Fruit fly (Drosophila melanogaster) S2 (cell line): ENCODE results near the gene Tim9b.

Experiments used
- CG8478 ChIP-seq: fragments of >200 bp; optimal IDR thresholded peaks from 2 replicates; lab custom pipeline; 2018
- CTCF ChIP-seq, 2 experiments: fragments of >200 bp; optimal IDR thresholded peaks; 2 replicates each; lab custom pipeline; 2018

Gene Tim9b

DNA sequence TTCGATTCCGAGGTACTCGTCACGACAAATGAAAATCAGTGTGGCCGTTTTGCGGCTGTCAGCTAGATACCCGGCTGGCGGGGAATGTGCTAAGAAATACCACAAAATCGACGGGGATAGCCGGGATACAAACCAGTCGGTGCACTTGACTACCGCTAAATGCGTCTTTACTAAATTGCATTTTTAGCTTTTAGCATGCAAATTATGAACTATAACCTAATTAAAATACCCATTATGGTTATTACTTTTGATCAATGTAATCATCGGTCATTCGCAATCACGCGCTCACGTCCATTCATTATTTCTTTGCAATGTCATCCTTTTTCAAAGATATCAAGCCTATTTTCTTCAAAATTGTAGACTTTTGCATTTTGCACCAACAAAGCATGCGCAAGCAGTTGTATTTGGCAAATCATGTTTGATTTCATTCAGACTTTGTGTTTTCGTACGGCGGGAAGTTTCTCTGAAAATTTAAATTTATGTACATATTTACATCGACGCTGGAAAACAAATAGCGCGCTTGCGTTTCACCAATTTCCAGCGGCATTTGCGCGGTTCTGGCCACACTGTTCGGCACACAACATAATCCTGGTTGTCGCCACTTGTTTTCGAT is 20.1 kb upstream of the Tim9b start, which contains the start of gene Rcd-1:
Rcd-1 (plus strand) TSS at position 440 of the 613 bp plus-strand sequence.
- TF ChIP-seq CG8478 (lab: Kevin White, UChicago) (no peak), CTCF (optimal IDR thresholded peaks at IDR 0.05; lab: Kevin White, UChicago) (peak; percentile 19 to 48)

DNA sequence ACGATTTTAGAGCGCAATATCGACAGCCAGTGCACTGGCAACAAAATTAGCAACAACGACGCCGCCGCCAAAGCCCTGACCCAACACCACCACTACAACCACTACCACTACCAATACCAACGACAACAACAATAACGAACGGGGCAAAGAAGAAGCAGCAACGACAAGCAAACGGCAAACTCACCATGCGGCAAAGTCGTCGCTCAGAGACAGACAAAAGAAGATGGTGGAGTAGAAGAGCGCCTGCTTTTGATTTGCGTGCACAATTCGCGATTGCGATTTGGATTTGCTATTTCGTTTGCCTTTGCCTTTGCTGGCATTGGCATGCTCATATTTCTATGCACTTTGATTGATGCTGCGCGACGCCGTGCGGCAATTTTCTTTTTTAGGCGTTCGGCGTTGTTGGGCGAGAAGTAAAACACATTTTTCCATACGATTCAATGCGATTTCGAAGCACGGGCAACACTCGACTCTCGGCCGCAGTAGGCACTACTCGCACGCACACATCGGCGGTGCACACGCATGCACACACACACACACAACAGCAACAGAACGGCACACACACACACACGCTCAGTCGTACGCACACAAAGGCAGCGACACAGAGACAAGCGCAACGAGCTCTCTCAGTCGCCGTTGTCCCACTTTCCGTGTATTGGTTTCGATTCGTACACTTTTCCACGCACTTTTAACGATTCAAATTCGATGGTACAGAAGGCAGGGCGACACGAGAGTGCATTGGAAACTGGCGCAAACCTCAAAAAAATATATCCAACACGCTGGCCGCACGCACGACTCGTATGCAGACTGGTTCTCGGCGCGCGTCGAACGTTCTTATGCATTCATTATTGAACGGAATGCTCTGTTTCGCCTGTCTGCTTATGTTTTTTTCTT is 19.3 kb upstream of the Tim9b start:
- TF ChIP-seq CG8478 (lab: Kevin White, UChicago) (peak; percentile 53), CTCF (optimal IDR thresholded peaks at IDR 0.05; lab: Kevin White, UChicago) (no peak)

DNA sequence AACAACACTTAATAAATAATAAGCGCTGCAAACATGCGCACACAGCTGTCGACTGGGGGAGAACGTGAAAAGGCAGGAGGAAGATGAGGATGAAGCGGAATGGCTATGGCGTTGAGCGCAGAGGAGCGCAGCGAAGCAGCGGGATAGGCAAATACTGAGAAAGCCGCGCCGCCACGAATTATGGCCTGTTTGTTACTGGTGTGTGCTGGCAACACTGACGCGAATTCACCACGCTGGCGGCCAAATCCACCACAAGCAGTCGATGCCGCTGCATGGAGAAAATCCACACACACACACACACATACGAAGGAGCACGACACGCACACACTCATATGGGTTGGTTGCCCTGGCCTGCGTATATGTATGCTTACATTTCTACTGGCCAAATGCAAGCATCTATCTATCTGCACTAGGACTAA is 18.7 kb upstream of the Tim9b start:
- TF ChIP-seq CTCF (optimal IDR thresholded peaks at IDR 0.05; lab: Kevin White, UChicago), result no peak
- no peak for TF ChIP-seq CG8478 (lab: Kevin White, UChicago)

DNA sequence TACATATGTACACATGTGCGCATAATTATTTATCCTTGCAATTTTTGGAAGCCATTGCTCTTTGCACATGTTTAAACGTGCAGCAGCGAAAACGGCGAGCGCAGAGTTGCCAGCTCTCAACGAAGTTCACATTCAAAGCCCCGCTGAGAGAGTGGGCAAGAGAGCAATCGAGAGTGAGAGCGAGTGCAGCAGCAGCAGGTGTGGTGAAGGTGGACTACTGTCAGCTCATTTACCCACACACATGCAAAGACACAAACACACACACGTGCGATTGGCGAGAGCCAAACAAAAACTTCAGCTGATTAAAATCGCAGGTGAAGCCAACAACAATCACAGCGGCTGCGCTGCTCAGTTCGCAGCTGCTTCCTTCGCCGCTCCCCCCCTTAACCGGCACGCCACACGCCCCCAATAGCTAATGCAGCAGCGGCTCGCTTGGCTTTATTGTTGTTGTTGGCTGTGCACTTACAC is 13.1 kb upstream of the Tim9b start:
- TF ChIP-seq CG8478 (lab: Kevin White, UChicago), result no peak
- TF ChIP-seq CTCF (optimal IDR thresholded peaks at IDR 0.05; lab: Kevin White, UChicago), result no peak

DNA sequence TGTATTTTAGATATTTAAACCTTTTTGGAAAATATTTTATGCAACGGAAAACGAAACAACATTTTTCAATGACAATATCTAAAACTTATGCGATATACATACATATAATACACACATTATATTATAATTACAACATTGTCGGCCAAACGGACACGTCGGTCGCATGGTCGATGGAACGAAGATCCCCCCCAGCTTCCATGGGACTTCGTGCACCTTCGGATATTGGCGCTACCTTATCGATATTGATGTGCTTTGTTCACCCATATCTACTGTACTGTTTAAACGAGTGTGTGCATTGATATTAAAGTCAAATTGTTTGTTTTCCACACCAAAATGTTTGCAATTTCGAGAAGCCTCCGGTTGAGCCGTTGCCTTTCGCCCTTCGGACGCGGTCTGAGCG is 7.1 kb upstream of the Tim9b start, which contains the start of gene CG14212:
CG14212 (plus strand) TSS at position 301 of the 400 bp plus-strand sequence.
- TF ChIP-seq CG8478 (lab: Kevin White, UChicago), result no peak
- TF ChIP-seq CTCF (optimal IDR thresholded peaks at IDR 0.05; lab: Kevin White, UChicago), result no peak

DNA sequence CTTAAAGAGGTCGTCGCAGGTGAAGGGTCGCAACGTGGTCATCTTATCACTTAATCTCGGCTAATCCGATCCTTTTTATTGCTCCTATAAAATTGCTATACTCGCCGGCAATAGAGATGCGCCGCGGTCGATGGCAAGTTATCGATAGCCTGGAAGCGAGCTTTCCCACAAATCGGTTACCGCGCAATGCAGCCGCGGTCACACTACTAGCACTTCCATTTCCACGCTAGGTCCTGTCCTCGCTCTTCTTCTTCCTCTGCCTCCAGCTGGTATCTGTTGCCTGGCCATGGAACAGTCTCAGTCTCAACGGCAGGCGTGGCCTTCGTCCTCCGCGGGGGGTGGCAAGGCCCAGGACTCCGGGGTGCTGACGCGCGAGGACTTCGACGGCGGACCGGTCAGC is 4.6 kb upstream of the Tim9b start, which contains the start of the genes Naa20A and MKP-4:
Naa20A (minus strand) TSS at position 151 of the 400 bp plus-strand sequence.
MKP-4 (plus strand) TSS at position 191 of the 400 bp plus-strand sequence.
- TF ChIP-seq CTCF (optimal IDR thresholded peaks at IDR 0.05; lab: Kevin White, UChicago) (no peak), CG8478 (lab: Kevin White, UChicago) (no peak)

DNA sequence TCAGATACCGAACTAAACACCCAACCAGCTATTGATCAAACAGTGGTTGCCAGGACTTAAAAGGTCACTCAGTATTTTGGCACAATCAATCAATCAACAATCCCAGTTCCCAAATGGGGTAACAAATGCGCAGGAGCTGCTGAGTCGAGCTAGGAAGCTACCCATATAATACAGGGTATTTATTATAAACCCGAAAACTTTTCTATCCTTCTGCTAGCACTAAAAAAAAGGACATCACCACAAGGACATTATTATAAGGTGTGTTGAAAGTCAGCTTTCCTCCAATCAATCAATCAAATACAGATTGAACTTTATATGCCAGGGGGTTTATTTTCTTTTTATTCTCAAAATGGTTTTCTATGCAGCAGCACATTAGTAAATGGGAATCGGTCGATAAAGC is 2.8 kb upstream of the Tim9b start, which contains the start of gene CG14221:
CG14221 (minus strand) TSS at position 101 of the 400 bp plus-strand sequence.
- no peak for TF ChIP-seq CG8478 (lab: Kevin White, UChicago)
- TF ChIP-seq CTCF (optimal IDR thresholded peaks at IDR 0.05; lab: Kevin White, UChicago), result no peak

DNA sequence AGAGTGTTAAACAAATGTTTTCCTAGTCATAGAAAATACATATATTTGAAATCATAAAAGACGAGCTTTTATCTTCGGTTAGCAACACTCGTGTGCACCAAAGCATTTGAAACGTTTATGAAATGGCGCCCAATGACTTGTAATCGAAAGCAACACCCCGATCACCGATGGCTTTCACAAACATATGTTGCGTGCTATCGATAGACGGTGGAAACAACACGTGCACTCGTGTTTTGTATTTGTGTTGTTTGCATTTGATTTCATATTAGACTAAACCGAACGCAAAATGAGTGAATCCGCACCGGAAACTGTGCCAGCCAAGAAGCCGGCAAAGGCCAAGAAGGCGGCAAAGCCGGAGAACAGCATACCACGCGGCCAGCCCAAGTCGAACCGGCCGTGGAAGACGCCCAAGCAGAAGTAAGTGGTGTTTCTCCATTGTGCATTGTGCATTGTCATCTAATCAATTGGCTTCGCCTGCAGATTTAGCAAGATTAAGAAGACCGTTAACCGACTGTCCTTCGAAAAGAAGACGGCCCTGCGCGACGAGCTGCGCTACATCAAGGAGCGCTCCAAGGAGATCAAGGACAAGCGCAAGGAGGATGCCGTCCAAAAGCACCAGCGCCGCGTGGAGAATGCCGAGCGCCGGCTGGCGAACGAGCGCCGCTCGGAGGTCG is 2.2 kb downstream of the Tim9b start, which contains the start of gene CG14210:
CG14210 (plus strand) TSS at position 207 of the 674 bp plus-strand sequence.
- no peak for TF ChIP-seq CG8478 (lab: Kevin White, UChicago)
- TF ChIP-seq CTCF (optimal IDR thresholded peaks at IDR 0.05; lab: Kevin White, UChicago), result no peak

DNA sequence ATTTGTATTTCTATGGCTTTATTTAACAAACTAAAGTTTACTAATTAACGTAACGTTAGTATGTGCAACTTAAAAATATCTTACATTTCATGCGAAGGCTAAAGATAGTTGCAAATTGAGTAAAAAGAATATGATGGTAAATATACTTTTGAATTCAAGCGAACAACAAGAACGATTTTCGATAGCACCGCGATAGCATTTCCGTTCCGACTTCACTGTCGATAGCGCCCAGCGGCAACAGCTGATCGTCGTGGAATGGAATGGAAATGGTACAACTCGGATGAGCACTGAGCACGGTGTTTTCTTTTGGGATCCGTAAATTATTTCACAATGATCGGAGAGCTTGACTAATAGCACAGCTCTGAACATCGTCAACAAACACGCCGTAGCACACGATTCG is 4.9 kb downstream of the Tim9b start:
- TF ChIP-seq CTCF (optimal IDR thresholded peaks at IDR 0.05; lab: Kevin White, UChicago) (no peak), CG8478 (lab: Kevin White, UChicago) (no peak)

DNA sequence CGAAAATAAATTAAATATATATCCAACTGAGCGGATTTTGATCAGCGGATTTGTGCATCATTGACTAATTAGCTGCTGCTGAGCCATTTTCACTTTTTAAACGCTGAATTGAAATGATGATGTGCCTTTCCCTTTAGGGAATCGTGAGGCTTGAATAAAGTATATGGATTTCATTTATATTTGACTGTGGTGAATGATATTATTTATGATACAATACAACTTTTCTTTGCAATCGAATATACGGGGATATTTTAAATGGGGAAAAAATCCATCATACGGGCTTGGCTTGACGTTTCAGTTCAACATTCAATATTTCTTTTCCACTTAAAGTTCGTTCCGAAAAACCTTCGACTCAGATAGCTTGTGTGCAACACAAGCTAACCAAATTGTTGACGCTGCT is 7.1 kb downstream of the Tim9b start, which contains the start of the genes Shawn and Tyler:
Shawn (plus strand) TSS at position 301 of the 400 bp plus-strand sequence.
Tyler (plus strand) TSS at position 301 of the 400 bp plus-strand sequence.
- TF ChIP-seq CTCF (optimal IDR thresholded peaks at IDR 0.05; lab: Kevin White, UChicago), result no peak
- no peak for TF ChIP-seq CG8478 (lab: Kevin White, UChicago)

DNA sequence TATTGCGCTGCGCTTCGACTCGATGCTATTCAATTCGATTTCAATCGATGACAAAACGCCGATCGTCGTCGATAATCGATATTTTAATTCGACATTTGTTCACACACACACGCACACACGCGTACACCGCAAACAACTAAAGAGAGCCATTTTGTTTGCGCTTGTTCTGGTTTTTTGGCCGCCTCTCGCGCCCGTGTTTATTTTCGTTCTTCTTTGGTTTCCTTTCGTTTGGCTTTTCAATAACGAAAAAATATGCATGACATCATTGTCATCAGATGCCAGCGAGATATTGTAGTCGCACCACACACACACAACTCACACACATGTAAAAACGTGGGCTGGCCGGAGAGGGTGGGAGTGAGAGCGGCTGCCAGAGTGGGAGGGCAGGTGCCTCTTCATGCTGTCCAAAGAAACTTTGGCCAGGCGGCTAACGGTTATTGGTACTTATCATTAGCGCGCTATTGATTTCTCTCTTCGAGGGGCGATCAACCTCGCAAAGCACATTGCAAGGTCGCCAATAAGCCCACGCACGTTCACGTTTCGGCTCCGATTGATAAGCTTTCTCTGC is 10.2 kb downstream of the Tim9b start:
- TF ChIP-seq CG8478 (lab: Kevin White, UChicago), result no peak
- TF ChIP-seq CTCF (optimal IDR thresholded peaks at IDR 0.05; lab: Kevin White, UChicago), result no peak

DNA sequence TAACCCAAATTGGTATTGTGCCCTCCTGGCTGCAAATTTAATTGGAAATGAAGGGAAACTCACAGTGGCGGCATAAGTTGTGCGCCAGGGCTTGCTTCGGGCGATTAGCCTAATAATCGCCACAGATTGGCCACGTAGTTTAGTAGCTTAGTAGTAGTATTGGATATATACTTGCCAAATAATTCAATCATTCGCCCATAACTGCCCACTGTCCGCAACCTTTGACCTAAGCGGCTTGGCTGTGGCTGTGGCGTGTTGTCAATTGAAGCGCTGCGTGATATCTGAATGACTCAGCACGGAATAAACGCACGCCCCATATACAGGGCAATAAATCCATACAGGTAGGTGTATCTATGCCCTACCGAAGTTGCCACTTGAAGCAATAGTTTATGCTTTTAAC is 11.4 kb downstream of the Tim9b start:
- TF ChIP-seq CTCF (optimal IDR thresholded peaks at IDR 0.05; lab: Kevin White, UChicago), result no peak
- no peak for TF ChIP-seq CG8478 (lab: Kevin White, UChicago)

DNA sequence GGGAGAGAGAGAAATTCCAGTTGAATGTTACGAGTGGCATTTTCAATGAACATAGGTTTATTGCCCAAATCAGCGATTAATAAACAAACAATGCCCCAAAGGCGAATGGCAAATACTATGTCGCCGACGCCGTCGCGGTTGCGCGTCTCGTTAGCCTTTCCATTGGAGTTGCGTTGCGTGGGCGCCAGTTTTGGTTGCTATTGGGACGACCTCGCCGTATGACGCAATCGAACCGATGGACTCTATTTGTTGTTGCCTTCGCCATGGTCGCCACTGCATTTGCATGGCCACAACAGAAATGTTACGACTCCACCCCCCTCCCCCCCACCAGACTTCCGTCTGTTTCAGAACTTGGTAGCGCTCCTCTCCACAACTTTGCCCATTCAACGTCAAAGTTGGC is 11.8 kb downstream of the Tim9b start:
- TF ChIP-seq CG8478 (lab: Kevin White, UChicago) (no peak), CTCF (optimal IDR thresholded peaks at IDR 0.05; lab: Kevin White, UChicago) (no peak)

DNA sequence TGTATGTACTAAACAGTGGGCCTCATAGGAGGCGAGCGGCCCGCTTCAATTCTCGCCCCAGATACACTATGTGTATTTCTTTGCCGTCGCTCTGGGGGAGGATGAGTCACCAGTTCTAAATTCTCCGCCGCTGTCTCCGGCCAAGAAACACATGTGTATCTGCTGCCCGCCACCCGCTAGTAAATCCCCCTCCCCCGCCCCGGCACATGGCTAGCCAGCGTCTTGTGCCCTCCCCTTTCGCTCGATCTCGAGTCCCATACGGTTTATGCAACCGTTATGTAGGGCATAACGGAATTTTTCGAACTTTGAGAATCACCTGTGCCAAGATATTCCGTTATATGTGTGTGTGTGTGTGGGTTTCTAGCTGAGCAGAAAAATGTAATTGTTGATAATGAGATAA is 12.4 kb downstream of the Tim9b start:
- TF ChIP-seq CTCF (optimal IDR thresholded peaks at IDR 0.05; lab: Kevin White, UChicago) (no peak), CG8478 (lab: Kevin White, UChicago) (no peak)
